Worm (Caenorhabditis elegans) whole organism, L1 larva: Measurements from ENCODE around the gene cat-1.

Experiments
- fos-1 ChIP-seq: fragments of 150-350 bp; optimal IDR thresholded peaks from 2 replicates; lab custom pipeline; 2014; ENCODE audit warnings: missing biosample characterization, missing genetic modification characterization
- hlh-4 ChIP-seq: sonication (generic microtip); optimal IDR thresholded peaks from 2 replicates; lab custom pipeline; 2016; ENCODE audit warnings: mild to moderate bottlenecking, missing genetic modification characterization, missing compliant biosample characterization
- lin-13 ChIP-seq: fragments of 150-350 bp; optimal IDR thresholded peaks from 2 replicates; lab custom pipeline; 2014; ENCODE audit warnings: missing biosample characterization, missing genetic modification reagents, missing genetic modification characterization
- lsy-2 ChIP-seq, 2 experiments: fragments of 150-350 bp; optimal IDR thresholded peaks; 2 replicates each; lab custom pipeline; 2014; ENCODE audit warnings: missing biosample characterization in 2 of 2, missing genetic modification characterization in 2 of 2
- unc-62 ChIP-seq: fragments of 150-350 bp; optimal IDR thresholded peaks from 2 replicates; lab custom pipeline; 2014; ENCODE audit warnings: missing biosample characterization, missing genetic modification reagents, missing genetic modification characterization

ce11 chrX:5659614-5660013 lies 50.9 kb downstream of the cat-1 start, which contains the start of gene T22B7.22:
- TF ChIP-seq lsy-2 (tag; optimal IDR thresholded peaks at IDR 0.05; lab: Kevin White, UChicago) (peak in 1 of 2 experiments; percentile 29), lin-13 (GFP tag; lab: Kevin White, UChicago) (no peak), hlh-4 (tag; lab: Kevin White, UChicago) (no peak), unc-62 (GFP tag; lab: Kevin White, UChicago) (no peak), fos-1 (tag; lab: Kevin White, UChicago) (no peak)
